Worm (Caenorhabditis elegans) whole organism, mixed stage, embryonic: Measurements from ENCODE around the gene C44H4.4.
"Not testable (repeated sequence)": the region's sequence is repeated elsewhere in the genome, so short reads cannot be mapped to it uniquely, and the experiment has no call there.

Experiments used
- bed-3 ChIP-seq: fragments of 200-800 bp; sonication (Bioruptor generic); optimal IDR thresholded peaks from 3 replicates; lab custom pipeline; 2018; ENCODE audit warnings: mild to moderate bottlenecking, missing genetic modification characterization, moderate library complexity, missing compliant biosample characterization
- blmp-1 ChIP-seq: fragments of 150-350 bp; optimal IDR thresholded peaks from 2 replicates; lab custom pipeline; 2014; ENCODE audit warnings: missing biosample characterization, missing genetic modification characterization
- ceh-43 ChIP-seq: fragments of 200-800 bp; sonication (Bioruptor generic); optimal IDR thresholded peaks from 2 replicates; lab custom pipeline; 2018; ENCODE audit warnings: mild to moderate bottlenecking, missing genetic modification characterization, moderate library complexity, missing compliant biosample characterization
- ceh-83 ChIP-seq: fragments of 200-800 bp; sonication (Bioruptor generic); optimal IDR thresholded peaks from 2 replicates; lab custom pipeline; 2018; ENCODE audit warnings: mild to moderate bottlenecking, missing genetic modification characterization, missing compliant biosample characterization
- ces-1 ChIP-seq: fragments of 150-350 bp; optimal IDR thresholded peaks from 2 replicates; lab custom pipeline; 2014; ENCODE audit warnings: missing biosample characterization, missing genetic modification reagents, missing genetic modification characterization
- cnd-1 ChIP-seq: fragments of 200-800 bp; sonication (Bioruptor generic); optimal IDR thresholded peaks from 2 replicates; lab custom pipeline; 2018; ENCODE audit warnings: mild to moderate bottlenecking, missing genetic modification characterization, missing compliant biosample characterization
- drap-1 ChIP-seq: fragments of 200-800 bp; sonication (Bioruptor generic); optimal IDR thresholded peaks from 3 replicates; lab custom pipeline; 2018; ENCODE audit warnings: mild to moderate bottlenecking, missing genetic modification characterization, missing compliant biosample characterization
- elt-1 ChIP-seq: sonication (generic microtip); optimal IDR thresholded peaks from 2 replicates; lab custom pipeline; 2017; ENCODE audit warnings: missing genetic modification characterization, mild to moderate bottlenecking, missing compliant biosample characterization, antibody characterized with exemption, moderate library complexity, borderline replicate concordance; ENCODE audit not compliant: insufficient read depth
- elt-3 ChIP-seq: fragments of 150-350 bp; optimal IDR thresholded peaks from 2 replicates; lab custom pipeline; 2014; ENCODE audit warnings: missing biosample characterization, missing genetic modification characterization
- flh-1 ChIP-seq: fragments of 200-800 bp; sonication (Bioruptor generic); optimal IDR thresholded peaks from 2 replicates; lab custom pipeline; 2018; ENCODE audit warnings: mild to moderate bottlenecking, missing genetic modification characterization, moderate library complexity, missing compliant biosample characterization
- ham-2 ChIP-seq: fragments of 200-800 bp; sonication (Bioruptor generic); optimal IDR thresholded peaks from 2 replicates; lab custom pipeline; 2018; ENCODE audit warnings: mild to moderate bottlenecking, missing genetic modification characterization, missing compliant biosample characterization
- hlh-1 ChIP-seq: fragments of 150-350 bp; optimal IDR thresholded peaks from 2 replicates; lab custom pipeline; 2014; ENCODE audit warnings: missing biosample characterization, missing genetic modification reagents, missing genetic modification characterization
- lin-32 ChIP-seq: fragments of 200-800 bp; sonication (Bioruptor generic); optimal IDR thresholded peaks from 2 replicates; lab custom pipeline; 2018; ENCODE audit warnings: mild to moderate bottlenecking, missing genetic modification characterization, missing compliant biosample characterization
- mab-5 ChIP-seq: fragments of 150-350 bp; optimal IDR thresholded peaks from 2 replicates; lab custom pipeline; 2014; ENCODE audit warnings: missing biosample characterization, missing genetic modification characterization
- mls-2 ChIP-seq: sonication (generic microtip); optimal IDR thresholded peaks from 2 replicates; lab custom pipeline; 2016; ENCODE audit warnings: mild to moderate bottlenecking, missing genetic modification characterization, moderate library complexity, missing compliant biosample characterization
- nhr-237 ChIP-seq: fragments of 150-350 bp; optimal IDR thresholded peaks from 2 replicates; lab custom pipeline; 2014; ENCODE audit warnings: missing biosample characterization, missing genetic modification characterization
- nhr-76 ChIP-seq: sonication (generic microtip); optimal IDR thresholded peaks from 2 replicates; lab custom pipeline; 2017; ENCODE audit warnings: missing biosample characterization, missing genetic modification characterization
- pha-4 ChIP-seq: fragments of 150-350 bp; optimal IDR thresholded peaks from 2 replicates; lab custom pipeline; 2018; ENCODE audit warnings: missing biosample characterization, missing genetic modification reagents, missing genetic modification characterization
- snpc-4 ChIP-seq: fragments of 150-350 bp; optimal IDR thresholded peaks from 2 replicates; lab custom pipeline; 2014; ENCODE audit warnings: missing biosample characterization, missing genetic modification characterization
- tbx-8 ChIP-seq: fragments of 200-800 bp; sonication (Bioruptor generic); optimal IDR thresholded peaks from 2 replicates; lab custom pipeline; 2018; ENCODE audit warnings: mild to moderate bottlenecking, missing genetic modification characterization, moderate library complexity, missing compliant biosample characterization
- unc-120 ChIP-seq: sonication (generic microtip); optimal IDR thresholded peaks from 2 replicates; lab custom pipeline; 2017; ENCODE audit warnings: missing genetic modification characterization, missing compliant biosample characterization; ENCODE audit not compliant: poor library complexity, severe bottlenecking
- unc-39 ChIP-seq: fragments of 150-350 bp; optimal IDR thresholded peaks from 2 replicates; lab custom pipeline; 2014; ENCODE audit warnings: missing biosample characterization, missing genetic modification characterization

Gene C44H4.4

DNA sequence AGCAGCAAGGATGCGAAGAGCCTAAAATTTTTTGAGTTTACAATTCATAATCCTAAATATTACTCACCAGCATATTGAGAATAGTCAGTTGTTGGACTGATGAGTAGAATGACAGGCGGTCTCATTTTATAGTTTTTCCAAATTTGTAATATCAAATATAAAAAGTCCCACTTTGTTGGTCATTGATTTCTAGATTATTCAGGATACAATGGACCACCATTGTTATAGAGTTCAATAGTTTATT, 63.9 kb downstream of the C44H4.4 start, which contains the start of gene nspc-17:
nspc-17 (minus strand) TSS at position 101 of the 244 bp plus-strand sequence.
- not testable (repeated sequence) for TF ChIP-seq ceh-83 (GFP tag; lab: Kevin White, UChicago); mab-5 (tag; lab: Kevin White, UChicago); unc-120 (tag; lab: Kevin White, UChicago)

DNA sequence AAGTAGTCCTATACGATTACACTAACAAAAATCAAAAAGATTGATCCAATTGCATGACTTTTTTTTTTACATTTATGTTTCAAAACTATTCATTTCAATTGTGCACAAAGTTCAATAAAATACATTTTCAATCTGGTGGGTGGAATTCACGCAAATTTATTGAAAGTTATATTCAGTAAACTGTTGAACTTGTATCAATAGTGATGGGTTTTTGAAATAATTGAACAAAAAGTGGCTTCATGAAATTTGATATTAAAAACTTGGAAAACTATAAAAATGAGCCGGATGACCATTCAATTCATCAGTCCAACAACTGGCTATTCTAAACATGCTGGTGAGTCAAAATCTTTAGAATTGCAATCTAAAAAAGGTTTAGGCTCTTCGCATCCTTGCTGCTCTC, 65.6 kb downstream of the C44H4.4 start, which contains the start of gene nspc-16:
nspc-16 (plus strand) TSS at position 301 of the 400 bp plus-strand sequence.
- no peak for TF ChIP-seq nhr-237 (tag; lab: Kevin White, UChicago)
- no peak for TF ChIP-seq elt-1 (tag; lab: Kevin White, UChicago)
- no peak for TF ChIP-seq hlh-1 (tag; lab: Kevin White, UChicago)
- no peak for TF ChIP-seq snpc-4 (tag; lab: Kevin White, UChicago)
- TF ChIP-seq ceh-83 (GFP tag; lab: Kevin White, UChicago), result no peak
- no peak for TF ChIP-seq ces-1
- no peak for TF ChIP-seq tbx-8 (GFP tag; lab: Kevin White, UChicago)
- TF ChIP-seq elt-3 (tag; lab: Kevin White, UChicago), result no peak
- no peak for TF ChIP-seq cnd-1 (tag; lab: Kevin White, UChicago)
- TF ChIP-seq blmp-1, result no peak
- TF ChIP-seq bed-3 (GFP tag; lab: Kevin White, UChicago), result no peak
- no peak for TF ChIP-seq drap-1 (GFP tag; lab: Kevin White, UChicago)
- no peak for TF ChIP-seq flh-1 (GFP tag; lab: Kevin White, UChicago)
- no peak for TF ChIP-seq nhr-76 (tag; lab: Kevin White, UChicago)
- no peak for TF ChIP-seq lin-32 (GFP tag; lab: Kevin White, UChicago)

DNA sequence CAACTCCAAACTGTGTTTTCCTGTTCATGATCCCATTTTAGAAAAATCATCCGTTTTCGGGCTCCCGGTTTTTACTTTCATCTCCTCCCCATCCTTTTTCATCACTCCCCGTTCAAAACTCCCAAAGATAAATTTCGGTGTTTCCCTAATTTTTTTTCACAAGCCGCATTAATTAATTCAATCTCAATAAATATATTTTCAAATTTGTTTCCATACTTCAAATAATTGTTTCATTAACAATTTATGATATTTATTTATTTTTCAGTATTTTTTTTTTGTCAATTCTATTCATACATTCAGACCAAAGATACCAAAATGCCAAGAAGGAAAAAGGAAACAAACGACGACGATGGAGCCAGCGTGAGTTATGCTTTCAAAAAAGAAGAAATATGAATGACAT, 68.4 kb downstream of the C44H4.4 start, which contains the start of gene D1025.1:
D1025.1 (plus strand) TSS at position 301 of the 400 bp plus-strand sequence.
- no peak for TF ChIP-seq mab-5 (tag; lab: Kevin White, UChicago)
- no peak for TF ChIP-seq cnd-1 (tag; lab: Kevin White, UChicago)
- TF ChIP-seq unc-39 (tag; lab: Kevin White, UChicago), result no peak
- TF ChIP-seq bed-3 (GFP tag; lab: Kevin White, UChicago), result no peak
- TF ChIP-seq ham-2 (GFP tag; lab: Kevin White, UChicago), result no peak
- TF ChIP-seq mls-2 (tag; lab: Kevin White, UChicago), result no peak
- no peak for TF ChIP-seq snpc-4 (tag; lab: Kevin White, UChicago)
- TF ChIP-seq ceh-83 (GFP tag; lab: Kevin White, UChicago), result no peak
- no peak for TF ChIP-seq pha-4
- TF ChIP-seq ceh-43 (GFP tag; lab: Kevin White, UChicago), result no peak
- TF ChIP-seq tbx-8 (GFP tag; lab: Kevin White, UChicago), result no peak
- no peak for TF ChIP-seq hlh-1 (tag; lab: Kevin White, UChicago)
- TF ChIP-seq ces-1, result no peak
